Fruit fly (Drosophila melanogaster) whole organism, prepupa: Measurements from ENCODE around the gene CG13059.

Experiments used
- Blimp-1 ChIP-seq: fragments of 200-800 bp; sonication (Bioruptor generic); optimal IDR thresholded peaks from 3 replicates; lab custom pipeline; 2017; ENCODE audit warnings: missing biosample characterization, missing genetic modification characterization, mild to moderate bottlenecking, moderate library complexity, missing genetic modification reagents
- CG10631 ChIP-seq: fragments of 200-800 bp; sonication (Bioruptor generic); optimal IDR thresholded peaks from 2 replicates; lab custom pipeline; 2016; ENCODE audit warnings: missing biosample characterization, missing genetic modification characterization
- CG10669 ChIP-seq: fragments of 200-800 bp; sonication (Bioruptor generic); optimal IDR thresholded peaks from 3 replicates; lab custom pipeline; 2018; ENCODE audit warnings: missing biosample characterization, mild to moderate bottlenecking, missing genetic modification characterization, moderate library complexity
- CG11294 ChIP-seq: fragments of 200-800 bp; sonication (Bioruptor generic); IDR thresholded peaks from 2 replicates; pipeline ENCODE4 v1.3.6; 2022; ENCODE audit warnings: missing biosample characterization, missing genetic modification characterization
- CG11902 ChIP-seq: fragments of 200-800 bp; sonication (Bioruptor generic); optimal IDR thresholded peaks from 3 replicates; lab custom pipeline; 2016; ENCODE audit warnings: missing biosample characterization, missing genetic modification characterization
- CG1621 ChIP-seq: fragments of 200-800 bp; sonication (Bioruptor generic); optimal IDR thresholded peaks from 3 replicates; lab custom pipeline; 2018; ENCODE audit warnings: missing biosample characterization, mild to moderate bottlenecking, missing genetic modification characterization
- CG16779 ChIP-seq: fragments of 200-800 bp; sonication (Bioruptor generic); optimal IDR thresholded peaks from 3 replicates; lab custom pipeline; 2017; ENCODE audit warnings: missing biosample characterization, mild to moderate bottlenecking, missing genetic modification characterization
- CG3032 ChIP-seq: fragments of 200-800 bp; optimal IDR thresholded peaks from 2 replicates; lab custom pipeline; 2019; ENCODE audit warnings: missing biosample characterization, mild to moderate bottlenecking, missing genetic modification characterization, moderate library complexity
- CG32006 ChIP-seq: fragments of 200-800 bp; sonication (Bioruptor generic); optimal IDR thresholded peaks from 3 replicates; lab custom pipeline; 2017; ENCODE audit warnings: missing biosample characterization, mild to moderate bottlenecking, missing genetic modification characterization
- CG34406 ChIP-seq: fragments of 200-800 bp; sonication (Bioruptor generic); optimal IDR thresholded peaks from 3 replicates; lab custom pipeline; 2016; ENCODE audit warnings: missing biosample characterization, missing genetic modification characterization
- CG3919 ChIP-seq: fragments of 200-800 bp; sonication (Bioruptor generic); optimal IDR thresholded peaks from 3 replicates; lab custom pipeline; 2016; ENCODE audit warnings: missing biosample characterization, missing genetic modification characterization
- CG4318 ChIP-seq: fragments of 200-800 bp; sonication (Bioruptor generic); optimal IDR thresholded peaks from 3 replicates; lab custom pipeline; 2017; ENCODE audit warnings: missing biosample characterization, mild to moderate bottlenecking, missing genetic modification characterization
- CG6792 ChIP-seq: fragments of 200-800 bp; sonication (Bioruptor generic); optimal IDR thresholded peaks from 3 replicates; lab custom pipeline; 2016; ENCODE audit warnings: missing biosample characterization, missing genetic modification characterization
- CG6808 ChIP-seq: fragments of 200-800 bp; sonication (Bioruptor generic); optimal IDR thresholded peaks from 3 replicates; lab custom pipeline; 2017; ENCODE audit warnings: missing biosample characterization, missing genetic modification characterization, mild to moderate bottlenecking, moderate library complexity, missing genetic modification reagents
- CG6854 ChIP-seq: fragments of 200-800 bp; sonication (Bioruptor generic); optimal IDR thresholded peaks from 2 replicates; lab custom pipeline; 2017; ENCODE audit warnings: missing biosample characterization, mild to moderate bottlenecking, missing genetic modification characterization
- CG7368 ChIP-seq: fragments of 200-800 bp; sonication (Bioruptor generic); optimal IDR thresholded peaks from 3 replicates; lab custom pipeline; 2016; ENCODE audit warnings: missing biosample characterization, missing genetic modification characterization
- CG8119 ChIP-seq: fragments of 200-800 bp; sonication (Bioruptor generic); IDR thresholded peaks from 3 replicates; pipeline ENCODE4 v1.3.6; 2022; ENCODE audit warnings: missing biosample characterization, missing genetic modification characterization
- CG8319 ChIP-seq: fragments of 200-800 bp; sonication (Bioruptor generic); optimal IDR thresholded peaks from 3 replicates; lab custom pipeline; 2016; ENCODE audit warnings: missing biosample characterization, missing genetic modification characterization
- CG8632 ChIP-seq: fragments of 200-800 bp; sonication (Bioruptor generic); optimal IDR thresholded peaks from 3 replicates; lab custom pipeline; 2016; ENCODE audit warnings: missing biosample characterization, missing genetic modification characterization
- Eip78C ChIP-seq: fragments of 200-800 bp; sonication (Bioruptor generic); peaks from one replicate; lab custom pipeline; 2016; ENCODE audit warnings: missing biosample characterization, missing genetic modification characterization
- Ets21C ChIP-seq: fragments of 200-800 bp; sonication (Bioruptor generic); optimal IDR thresholded peaks from 3 replicates; lab custom pipeline; 2016; ENCODE audit warnings: missing biosample characterization, missing genetic modification characterization
- Hr38 ChIP-seq: sonication (Bioruptor generic); optimal IDR thresholded peaks from 2 replicates; lab custom pipeline; 2016; ENCODE audit warnings: missing biosample characterization, missing genetic modification characterization
- Hr4 ChIP-seq: fragments of 200-800 bp; sonication (Bioruptor generic); optimal IDR thresholded peaks from 3 replicates; lab custom pipeline; 2016; ENCODE audit warnings: missing biosample characterization, missing genetic modification characterization
- Lpt ChIP-seq: fragments of 200-800 bp; sonication (Bioruptor generic); optimal IDR thresholded peaks from 3 replicates; lab custom pipeline; 2016; ENCODE audit warnings: missing biosample characterization, missing genetic modification characterization
- OdsH ChIP-seq: fragments of 200-800 bp; sonication (Bioruptor generic); optimal IDR thresholded peaks from 3 replicates; lab custom pipeline; 2016; ENCODE audit warnings: missing biosample characterization, missing genetic modification characterization
- Smox ChIP-seq: fragments of 200-800 bp; sonication (Bioruptor generic); optimal IDR thresholded peaks from 3 replicates; lab custom pipeline; 2016; ENCODE audit warnings: missing biosample characterization, missing genetic modification characterization
- Sox102F ChIP-seq: fragments of 200-800 bp; sonication (Bioruptor generic); optimal IDR thresholded peaks from 2 replicates; lab custom pipeline; 2016; ENCODE audit warnings: missing biosample characterization, mild to moderate bottlenecking, missing genetic modification characterization
- Sox14 ChIP-seq: fragments of 200-800 bp; sonication (Bioruptor generic); optimal IDR thresholded peaks from 3 replicates; lab custom pipeline; 2016; ENCODE audit warnings: missing biosample characterization, missing genetic modification characterization
- achi ChIP-seq: fragments of 200-800 bp; sonication (Bioruptor generic); optimal IDR thresholded peaks from 3 replicates; lab custom pipeline; 2016; ENCODE audit warnings: missing biosample characterization, missing genetic modification characterization
- acj6 ChIP-seq: fragments of 200-800 bp; sonication (Bioruptor generic); optimal IDR thresholded peaks from 3 replicates; lab custom pipeline; 2016; ENCODE audit warnings: missing biosample characterization, missing genetic modification characterization
- cyc ChIP-seq: fragments of 200-800 bp; sonication (Bioruptor generic); optimal IDR thresholded peaks from 3 replicates; lab custom pipeline; 2016; ENCODE audit warnings: missing biosample characterization, missing genetic modification characterization
- dac ChIP-seq: fragments of 200-800 bp; sonication (Bioruptor generic); optimal IDR thresholded peaks from 2 replicates; lab custom pipeline; 2017; ENCODE audit warnings: missing biosample characterization, mild to moderate bottlenecking, missing genetic modification characterization
- eg ChIP-seq: fragments of 200-800 bp; sonication (Bioruptor generic); IDR thresholded peaks from 3 replicates; pipeline ENCODE4 v1.3.6; 2022; ENCODE audit warnings: missing biosample characterization, missing genetic modification characterization
- fd59A ChIP-seq: fragments of 200-800 bp; sonication (Bioruptor generic); optimal IDR thresholded peaks from 2 replicates; lab custom pipeline; 2017; ENCODE audit warnings: missing biosample characterization, mild to moderate bottlenecking, missing genetic modification characterization, missing genetic modification reagents
- fkh ChIP-seq: fragments of 200-800 bp; sonication (Bioruptor generic); optimal IDR thresholded peaks from 3 replicates; lab custom pipeline; 2017; ENCODE audit warnings: missing biosample characterization, mild to moderate bottlenecking, missing genetic modification characterization, moderate library complexity
- lz ChIP-seq: fragments of 200-800 bp; sonication (Bioruptor generic); optimal IDR thresholded peaks from 3 replicates; lab custom pipeline; 2016; ENCODE audit warnings: missing biosample characterization, missing genetic modification characterization
- net ChIP-seq: fragments of 200-800 bp; sonication (Bioruptor generic); optimal IDR thresholded peaks from 3 replicates; lab custom pipeline; 2016; ENCODE audit warnings: missing biosample characterization, missing genetic modification characterization
- pdm3 ChIP-seq: fragments of 200-800 bp; sonication (Bioruptor generic); optimal IDR thresholded peaks from 3 replicates; lab custom pipeline; 2016; ENCODE audit warnings: missing biosample characterization, missing genetic modification characterization
- spab ChIP-seq: fragments of 200-800 bp; sonication (Bioruptor generic); optimal IDR thresholded peaks from 2 replicates; lab custom pipeline; 2017; ENCODE audit warnings: missing biosample characterization, mild to moderate bottlenecking, missing genetic modification characterization, missing genetic modification reagents
- ss ChIP-seq, 2 experiments: fragments of 200-800 bp; sonication (Bioruptor generic); optimal IDR thresholded peaks; 2 replicates in 1 of 2; 3 replicates in 1 of 2; lab custom pipeline; 2017 to 2018; ENCODE audit warnings: mild to moderate bottlenecking in 2 of 2, missing biosample characterization in 2 of 2, missing genetic modification characterization in 2 of 2, moderate library complexity in 1 of 2
- svp ChIP-seq: fragments of 200-800 bp; sonication (Bioruptor generic); peaks from one replicate; lab custom pipeline; 2016; ENCODE audit warnings: missing biosample characterization, missing genetic modification characterization
- topi ChIP-seq: fragments of 200-800 bp; sonication (Bioruptor generic); optimal IDR thresholded peaks from 3 replicates; lab custom pipeline; 2016; ENCODE audit warnings: missing biosample characterization, missing genetic modification characterization
- vri ChIP-seq: fragments of 200-800 bp; sonication (Bioruptor generic); optimal IDR thresholded peaks from 3 replicates; lab custom pipeline; 2016; ENCODE audit warnings: missing biosample characterization, mild to moderate bottlenecking, missing genetic modification characterization

CG13059 gene

DNA sequence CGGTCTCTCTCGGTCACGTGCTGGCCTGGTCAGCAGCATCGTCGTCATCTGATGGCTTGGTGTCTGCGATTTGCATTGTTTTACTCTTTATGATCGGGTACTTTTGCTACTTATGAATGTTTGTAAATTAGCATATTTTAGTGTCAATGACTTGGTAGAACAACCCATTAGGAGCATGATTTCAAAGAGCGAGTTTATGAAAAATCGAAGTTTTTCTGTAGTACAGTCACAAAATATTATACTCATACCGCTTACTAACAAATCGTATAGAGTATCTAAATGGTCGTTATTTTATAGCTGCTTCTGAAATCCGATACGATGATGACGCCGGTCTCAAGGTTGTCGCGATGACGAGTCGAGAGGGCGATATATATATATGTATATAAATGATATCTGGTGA is 37.2 kb upstream of the CG13059 start (continued):
- TF ChIP-seq Sox102F (GFP tag; lab: Kevin White, UChicago) (peak; percentile 12), dac (no peak), CG11294 (no peak), CG3032 (peak; percentile 85), fd59A (GFP tag; lab: Kevin White, UChicago) (peak; percentile 79), Hr38 (GFP tag; lab: Kevin White, UChicago) (no peak), CG10631 (GFP tag; lab: Kevin White, UChicago) (peak; percentile 54), CG10669 (GFP tag; lab: Kevin White, UChicago) (peak; percentile 85), CG34406 (GFP tag; lab: Kevin White, UChicago) (peak; percentile 58), Smox (GFP tag; lab: Kevin White, UChicago) (peak; percentile 10), svp (GFP tag; lab: Kevin White, UChicago) (peak; percentile 39), CG4318 (GFP tag; lab: Kevin White, UChicago) (no peak), CG8632 (GFP tag; lab: Kevin White, UChicago) (peak; percentile 67), CG8319 (peak; percentile 38), Sox14 (GFP tag; lab: Kevin White, UChicago) (peak; percentile 51), net (peak; percentile 50), vri (GFP tag; lab: Kevin White, UChicago) (peak; percentile 13), spab (GFP tag; lab: Kevin White, UChicago) (peak; percentile 78), Lpt (GFP tag; lab: Kevin White, UChicago) (no peak), CG11902 (GFP tag; lab: Kevin White, UChicago) (peak; percentile 17), Eip78C (GFP tag; lab: Kevin White, UChicago) (peak; percentile 93), achi (GFP tag; lab: Kevin White, UChicago) (peak; percentile 53), CG6854 (no peak), CG3919 (GFP tag; lab: Kevin White, UChicago) (peak; percentile 55), Ets21C (GFP tag; lab: Kevin White, UChicago) (no peak), eg (no peak), CG7368 (GFP tag; lab: Kevin White, UChicago) (peak; percentile 43), ss (GFP tag; optimal IDR thresholded peaks at IDR 0.05; lab: Kevin White, UChicago) (peak; percentile 54 to 88), pdm3 (GFP tag; lab: Kevin White, UChicago) (peak; percentile 64), CG32006 (peak; percentile 9), Blimp-1 (GFP tag; lab: Kevin White, UChicago) (no peak), CG6792 (GFP tag; lab: Kevin White, UChicago) (peak; percentile 64), CG16779 (tag; lab: Kevin White, UChicago) (peak; percentile 30), cyc (GFP tag; lab: Kevin White, UChicago) (peak; percentile 3), Hr4 (GFP tag; lab: Kevin White, UChicago) (no peak), OdsH (peak; percentile 46)
- TF ChIP-seq, all 60 proteins: peak for 43

DNA sequence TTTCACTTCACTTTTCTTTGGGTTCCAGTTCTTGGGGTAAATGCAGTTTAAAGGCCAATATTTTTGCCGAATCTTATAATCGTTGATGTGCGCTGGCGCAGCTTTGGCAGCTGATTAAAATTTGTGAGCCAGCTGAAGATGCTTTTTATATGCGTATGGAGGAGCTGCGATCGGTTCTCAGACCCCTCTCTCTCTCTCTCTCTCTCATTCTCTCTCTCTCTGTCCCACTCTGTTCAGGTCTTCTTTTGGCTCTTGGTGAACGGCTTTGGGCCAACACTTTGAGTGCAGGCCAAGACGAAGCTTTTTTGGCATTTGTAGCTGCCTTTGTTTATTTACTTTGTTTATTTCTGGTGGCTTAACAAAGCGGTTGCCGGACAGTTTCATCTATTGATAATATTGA is 35.1 kb upstream of the CG13059 start, which contains the start of gene CG13046:
Gene CG13046 (minus strand): TSS at position 101 of the 400 bp plus-strand sequence.
- no peak for TF ChIP-seq spab (GFP tag; lab: Kevin White, UChicago)
- no peak for TF ChIP-seq CG6808
- no peak for TF ChIP-seq topi (GFP tag; lab: Kevin White, UChicago)
- no peak for TF ChIP-seq fkh (GFP tag; lab: Kevin White, UChicago)
- TF ChIP-seq ss (GFP tag; optimal IDR thresholded peaks at IDR 0.05; lab: Kevin White, UChicago): no peak
- TF ChIP-seq CG10669 (GFP tag; lab: Kevin White, UChicago): no peak
- no peak for TF ChIP-seq Hr38 (GFP tag; lab: Kevin White, UChicago)
- no peak for TF ChIP-seq Ets21C (GFP tag; lab: Kevin White, UChicago)
- no peak for TF ChIP-seq lz
- TF ChIP-seq CG1621 (tag; lab: Kevin White, UChicago): no peak
- TF ChIP-seq CG11294: no peak
- TF ChIP-seq CG11902 (GFP tag; lab: Kevin White, UChicago): no peak
- TF ChIP-seq CG3919 (GFP tag; lab: Kevin White, UChicago): no peak
- no peak for TF ChIP-seq Smox (GFP tag; lab: Kevin White, UChicago)
- TF ChIP-seq acj6 (GFP tag; lab: Kevin White, UChicago): no peak
- TF ChIP-seq CG8119 (GFP tag; lab: Robert Waterston, UW): no peak
- no peak for TF ChIP-seq CG3032
